Fruit fly (Drosophila melanogaster): ENCODE results near the gene CG11226.

Gene CG11226

dm6 chr3L:22871030-22871844 lies 34.4 kb downstream of the CG11226 start (continued):
- TF ChIP-seq CG10209 (GFP tag; optimal IDR thresholded peaks at IDR 0.05) (no peak), CG34224 (GFP tag; IDR thresholded peaks at IDR 0.05; ENCODE audit: partially characterized antibody) (peak; percentile 9; the same call in 2 of the 3 replicates), sug (tag; optimal IDR thresholded peaks at IDR 0.05) (no peak), vvl (GFP tag; IDR thresholded peaks at IDR 0.05) (0 out of 2 replicates have a peak, but pooled peaks have one; percentile 12), CG33213 (GFP tag; optimal IDR thresholded peaks at IDR 0.05) (peak; percentile 2), zen (tag; optimal IDR thresholded peaks at IDR 0.05) (no peak), inv (GFP tag; IDR thresholded peaks at IDR 0.05; ENCODE audit: partially characterized antibody) (peak; percentile 59), onecut (GFP tag; IDR thresholded peaks at IDR 0.05) (peak; percentile 17), CG31441 (GFP tag; IDR thresholded peaks at IDR 0.05) (no peak), CG9876 (GFP tag; optimal IDR thresholded peaks at IDR 0.05) (no peak), hth (optimal IDR thresholded peaks at IDR 0.05) (no peak), CG10654 (GFP tag; optimal IDR thresholded peaks at IDR 0.05) (no peak), CG11456 (GFP tag; IDR thresholded peaks at IDR 0.05) (0 out of 3 replicates have a peak, but pooled peaks have one; percentile 21), CG32767 (GFP tag; IDR thresholded peaks at IDR 0.05) (no peak), CG10431 (GFP tag; optimal IDR thresholded peaks at IDR 0.05) (no peak), dm (GFP tag; optimal IDR thresholded peaks at IDR 0.05) (no peak), Ptx1 (GFP tag; IDR thresholded peaks at IDR 0.05) (peak; percentile 38; the same call in 1 of the 2 replicates), HHEX (GFP tag; optimal IDR thresholded peaks at IDR 0.05) (no peak), btn (GFP tag; optimal IDR thresholded peaks at IDR 0.05) (no peak), Xbp1 (GFP tag; optimal IDR thresholded peaks at IDR 0.05) (peak; percentile 0), CG18011 (GFP tag; optimal IDR thresholded peaks at IDR 0.05) (no peak), mld (GFP tag; IDR thresholded peaks at IDR 0.05; ENCODE audit: partially characterized antibody) (peak; percentile 62; the same call in 1 of the 3 replicates), cad (GFP tag; optimal IDR thresholded peaks at IDR 0.05) (no peak), sd (tag; optimal IDR thresholded peaks at IDR 0.05) (no peak), CG7928 (GFP tag; optimal IDR thresholded peaks at IDR 0.05) (peak; percentile 6), CG3726 (GFP tag; IDR thresholded peaks at IDR 0.05) (no peak), CG7987 (GFP tag; optimal IDR thresholded peaks at IDR 0.05) (no peak), CG10565 (GFP tag; optimal IDR thresholded peaks at IDR 0.05) (no peak), esg (GFP tag; conservative IDR thresholded peaks at IDR 0.05) (no peak), CG11696 (GFP tag; IDR thresholded peaks at IDR 0.05) (no peak), caup (GFP tag; optimal IDR thresholded peaks at IDR 0.05; ENCODE audit: severe bottlenecking) (no peak), Dfd (GFP tag; optimal IDR thresholded peaks at IDR 0.05) (no peak), abd-A (tag; optimal IDR thresholded peaks at IDR 0.05) (no peak), mam (GFP tag; optimal IDR thresholded peaks at IDR 0.05) (peak; percentile 32), seq (GFP tag; IDR thresholded peaks at IDR 0.05) (no peak; the same call in 1 of the 2 replicates), ab (GFP tag; optimal IDR thresholded peaks at IDR 0.05) (no peak), Drgx (GFP tag; IDR thresholded peaks at IDR 0.05) (peak; percentile 33; the same call in 1 of the 2 replicates), CG10147 (GFP tag; optimal IDR thresholded peaks at IDR 0.05) (peak; percentile 24), CG1792 (GFP tag; optimal IDR thresholded peaks at IDR 0.05) (no peak), Hmr (GFP tag; optimal IDR thresholded peaks at IDR 0.05) (no peak), Elba2 (GFP tag; optimal IDR thresholded peaks at IDR 0.05) (no peak), CG3407 (GFP tag; optimal IDR thresholded peaks at IDR 0.05) (no peak), MESR4 (GFP tag; optimal IDR thresholded peaks at IDR 0.05) (peak; percentile 29), CG6689 (GFP tag; IDR thresholded peaks at IDR 0.05) (no peak), CG13123 (GFP tag; optimal IDR thresholded peaks at IDR 0.05) (no peak), CG3065 (GFP tag; optimal IDR thresholded peaks at IDR 0.05) (no peak), ase (GFP tag; IDR thresholded peaks at IDR 0.05) (0 out of 3 replicates have a peak, but pooled peaks have one; percentile 15), run (tag; optimal IDR thresholded peaks at IDR 0.05) (no peak), insv (GFP tag; optimal IDR thresholded peaks at IDR 0.05) (no peak), Hr39 (optimal IDR thresholded peaks at IDR 0.05) (no peak)

Measured in whole organism, embryonic.